Worm (Caenorhabditis elegans) whole organism, early embryonic: Measurements from ENCODE around the gene fbxb-55.

Experiments used
- B0310.2 ChIP-seq: sonication (generic microtip); optimal IDR thresholded peaks from 2 replicates; lab custom pipeline; 2016; ENCODE audit warnings: mild to moderate bottlenecking, missing genetic modification characterization, missing compliant biosample characterization
- F13C5.2 ChIP-seq: sonication (generic microtip); optimal IDR thresholded peaks from 2 replicates; lab custom pipeline; 2017; ENCODE audit warnings: mild to moderate bottlenecking, missing genetic modification characterization, inconsistent platforms, missing compliant biosample characterization
- ceh-36 ChIP-seq: sonication (generic microtip); optimal IDR thresholded peaks from 2 replicates; lab custom pipeline; 2016; ENCODE audit warnings: missing genetic modification characterization, inconsistent platforms, missing compliant biosample characterization
- ets-7 ChIP-seq: sonication (generic microtip); optimal IDR thresholded peaks from 2 replicates; lab custom pipeline; 2016; ENCODE audit warnings: missing genotype, missing genetic modification characterization, missing compliant biosample characterization
- flt-1 ChIP-seq: fragments of 200-800 bp; sonication (Bioruptor generic); IDR thresholded peaks from 2 replicates; pipeline ENCODE4 v1.3.6; 2022; ENCODE audit warnings: missing genetic modification characterization, missing compliant biosample characterization
- hmbx-1 ChIP-seq: sonication (generic microtip); optimal IDR thresholded peaks from 2 replicates; lab custom pipeline; 2016; ENCODE audit warnings: mild to moderate bottlenecking, missing genetic modification characterization, missing compliant biosample characterization
- hmg-4 ChIP-seq: fragments of 200-800 bp; sonication (Bioruptor generic); optimal IDR thresholded peaks from 2 replicates; lab custom pipeline; 2018; ENCODE audit warnings: mild to moderate bottlenecking, missing genetic modification characterization, missing compliant biosample characterization
- pes-1 ChIP-seq: fragments of 200-800 bp; sonication (Bioruptor generic); IDR thresholded peaks from 2 replicates; pipeline ENCODE4 v1.3.6; 2022; ENCODE audit warnings: missing genetic modification reagents, missing genetic modification characterization, missing compliant biosample characterization
- tbx-11 ChIP-seq: fragments of 200-800 bp; sonication (Bioruptor generic); IDR thresholded peaks from 2 replicates; pipeline ENCODE4 v1.3.6; 2022; ENCODE audit warnings: missing genetic modification characterization, missing compliant biosample characterization
- tbx-37 ChIP-seq: fragments of 200-800 bp; sonication (Bioruptor generic); conservative IDR thresholded peaks from 2 replicates; pipeline ENCODE4 v1.3.6; 2022; ENCODE audit warnings: missing genetic modification reagents, missing genetic modification characterization, missing compliant biosample characterization
- tra-4 ChIP-seq: sonication (generic microtip); optimal IDR thresholded peaks from 2 replicates; lab custom pipeline; 2017; ENCODE audit warnings: missing genetic modification characterization, missing compliant biosample characterization

fbxb-55 gene

ce11 chrIV:4117432-4117831 lies 48.9 kb downstream of the fbxb-55 start, which contains the start of gene drd-50:
Gene drd-50 (plus strand): TSS chrIV:4117732.
- TF ChIP-seq pes-1 (GFP tag; lab: Robert Waterston, UW) (no peak), ets-7 (tag; lab: Kevin White, UChicago) (no peak), tra-4 (tag; lab: Kevin White, UChicago) (no peak), F13C5.2 (tag; lab: Kevin White, UChicago) (no peak), hmbx-1 (tag; lab: Kevin White, UChicago) (no peak), hmg-4 (GFP tag; lab: Kevin White, UChicago) (no peak), B0310.2 (tag; lab: Kevin White, UChicago) (no peak), flt-1 (GFP tag; lab: Robert Waterston, UW) (no peak), tbx-11 (GFP tag; lab: Robert Waterston, UW) (no peak), tbx-37 (GFP tag; lab: Robert Waterston, UW) (no peak), ceh-36 (no peak)
